Worm (Caenorhabditis elegans): ENCODE results near the gene F49H12.7.
A peak's percentile ranks its signal among the peaks of the same experiment; 100 is the strongest.

DNA sequence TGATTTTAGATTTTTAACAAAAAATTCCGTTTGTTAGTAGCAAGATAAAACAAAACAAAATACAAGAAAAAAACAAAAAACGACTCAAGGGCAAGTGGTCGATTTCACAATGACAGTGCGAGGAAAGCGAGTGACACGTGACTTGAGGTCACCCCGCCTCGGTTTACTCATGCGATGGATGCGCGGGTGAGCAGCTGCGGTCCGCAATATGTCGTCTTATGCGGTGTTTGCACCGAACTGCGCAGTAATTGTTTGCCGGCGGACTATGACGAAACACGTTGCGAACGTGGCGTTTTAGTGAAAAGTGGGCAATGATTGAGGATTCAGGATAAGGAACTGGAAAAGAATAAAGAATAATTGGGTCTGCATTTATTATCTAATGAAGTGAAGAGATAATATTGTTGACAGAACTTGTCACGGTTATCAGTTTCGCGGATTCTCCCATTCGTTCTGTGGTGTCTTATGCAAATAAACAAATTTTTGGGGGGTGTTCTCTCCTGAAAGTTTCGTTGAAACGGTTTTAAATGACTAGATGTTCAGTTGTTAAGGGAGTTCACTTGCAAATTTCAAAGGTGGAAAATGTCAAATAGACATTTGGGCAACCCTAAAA is 6.7 kb downstream of the F49H12.7 start:
- TF ChIP-seq unc-55 (GFP tag; optimal IDR thresholded peaks at IDR 0.05) = peak; percentile 23
- TF ChIP-seq elt-2 (tag; optimal IDR thresholded peaks at IDR 0.05) = peak; percentile 81
- TF ChIP-seq dmd-4 (tag; optimal IDR thresholded peaks at IDR 0.05; ENCODE audit: borderline replicate concordance) = no peak
- no peak for TF ChIP-seq nhr-11 (tag; optimal IDR thresholded peaks at IDR 0.05)
- TF ChIP-seq ceh-45 (GFP tag; IDR thresholded peaks at IDR 0.05) = no peak
- TF ChIP-seq npax-4 (tag; optimal IDR thresholded peaks at IDR 0.05) = no peak
- 0 out of 2 replicates have a peak, but pooled peaks have one; percentile 5 for TF ChIP-seq sox-2 (GFP tag; IDR thresholded peaks at IDR 0.05)
- no peak for TF ChIP-seq pqm-1 (tag; optimal IDR thresholded peaks at IDR 0.05)
- TF ChIP-seq nfya-1 (tag; optimal IDR thresholded peaks at IDR 0.05) = peak; percentile 26
- no peak for TF ChIP-seq ceh-14 (tag; optimal IDR thresholded peaks at IDR 0.05)
